Worm (Caenorhabditis elegans) whole organism, mixed stage, embryonic: ENCODE results near the gene chil-18.
"Not testable (repeated sequence)": the region's sequence is repeated elsewhere in the genome, so short reads cannot be mapped to it uniquely, and the experiment has no call there.

Experiments used
- M03D4.4 ChIP-seq: sonication (generic microtip); optimal IDR thresholded peaks from 2 replicates; lab custom pipeline; 2017; ENCODE audit warnings: mild to moderate bottlenecking, missing genetic modification characterization, missing compliant biosample characterization
- bed-3 ChIP-seq: fragments of 200-800 bp; sonication (Bioruptor generic); optimal IDR thresholded peaks from 3 replicates; lab custom pipeline; 2018; ENCODE audit warnings: mild to moderate bottlenecking, missing genetic modification characterization, moderate library complexity, missing compliant biosample characterization
- blmp-1 ChIP-seq: fragments of 150-350 bp; optimal IDR thresholded peaks from 2 replicates; lab custom pipeline; 2014; ENCODE audit warnings: missing biosample characterization, missing genetic modification characterization
- ceh-83 ChIP-seq: fragments of 200-800 bp; sonication (Bioruptor generic); optimal IDR thresholded peaks from 2 replicates; lab custom pipeline; 2018; ENCODE audit warnings: mild to moderate bottlenecking, missing genetic modification characterization, missing compliant biosample characterization
- ces-1 ChIP-seq: fragments of 150-350 bp; optimal IDR thresholded peaks from 2 replicates; lab custom pipeline; 2014; ENCODE audit warnings: missing biosample characterization, missing genetic modification reagents, missing genetic modification characterization
- cnd-1 ChIP-seq: fragments of 200-800 bp; sonication (Bioruptor generic); optimal IDR thresholded peaks from 2 replicates; lab custom pipeline; 2018; ENCODE audit warnings: mild to moderate bottlenecking, missing genetic modification characterization, missing compliant biosample characterization
- elt-1 ChIP-seq: sonication (generic microtip); optimal IDR thresholded peaks from 2 replicates; lab custom pipeline; 2017; ENCODE audit warnings: missing genetic modification characterization, mild to moderate bottlenecking, missing compliant biosample characterization, antibody characterized with exemption, moderate library complexity, borderline replicate concordance; ENCODE audit not compliant: insufficient read depth
- flh-1 ChIP-seq: fragments of 200-800 bp; sonication (Bioruptor generic); optimal IDR thresholded peaks from 2 replicates; lab custom pipeline; 2018; ENCODE audit warnings: mild to moderate bottlenecking, missing genetic modification characterization, moderate library complexity, missing compliant biosample characterization
- hlh-1 ChIP-seq: fragments of 150-350 bp; optimal IDR thresholded peaks from 2 replicates; lab custom pipeline; 2014; ENCODE audit warnings: missing biosample characterization, missing genetic modification reagents, missing genetic modification characterization
- lin-32 ChIP-seq: fragments of 200-800 bp; sonication (Bioruptor generic); optimal IDR thresholded peaks from 2 replicates; lab custom pipeline; 2018; ENCODE audit warnings: mild to moderate bottlenecking, missing genetic modification characterization, missing compliant biosample characterization
- lsy-2 ChIP-seq: fragments of 150-350 bp; optimal IDR thresholded peaks from 2 replicates; lab custom pipeline; 2014; ENCODE audit warnings: missing biosample characterization, missing genetic modification characterization
- mep-1 ChIP-seq: fragments of 150-350 bp; optimal IDR thresholded peaks from 2 replicates; lab custom pipeline; 2017; ENCODE audit warnings: missing biosample characterization, missing genetic modification reagents, missing genetic modification characterization, inconsistent platforms
- mls-2 ChIP-seq: sonication (generic microtip); optimal IDR thresholded peaks from 2 replicates; lab custom pipeline; 2016; ENCODE audit warnings: mild to moderate bottlenecking, missing genetic modification characterization, moderate library complexity, missing compliant biosample characterization
- nhr-2 ChIP-seq: fragments of 150-350 bp; optimal IDR thresholded peaks from 2 replicates; lab custom pipeline; 2014; ENCODE audit warnings: missing biosample characterization, missing genetic modification characterization
- nhr-237 ChIP-seq: fragments of 150-350 bp; optimal IDR thresholded peaks from 2 replicates; lab custom pipeline; 2014; ENCODE audit warnings: missing biosample characterization, missing genetic modification characterization
- nhr-28 ChIP-seq: fragments of 150-350 bp; optimal IDR thresholded peaks from 2 replicates; lab custom pipeline; 2014; ENCODE audit warnings: missing biosample characterization, missing genetic modification characterization
- nhr-76 ChIP-seq: sonication (generic microtip); optimal IDR thresholded peaks from 2 replicates; lab custom pipeline; 2017; ENCODE audit warnings: missing biosample characterization, missing genetic modification characterization
- sem-2 ChIP-seq: fragments of 200-800 bp; sonication (Bioruptor generic); optimal IDR thresholded peaks from 2 replicates; lab custom pipeline; 2018; ENCODE audit warnings: mild to moderate bottlenecking, missing genetic modification characterization, missing compliant biosample characterization
- snpc-4 ChIP-seq: fragments of 150-350 bp; optimal IDR thresholded peaks from 2 replicates; lab custom pipeline; 2014; ENCODE audit warnings: missing biosample characterization, missing genetic modification characterization
- sptf-1 ChIP-seq: sonication (generic microtip); optimal IDR thresholded peaks from 2 replicates; lab custom pipeline; 2017; ENCODE audit warnings: mild to moderate bottlenecking, missing genetic modification characterization, moderate library complexity, missing compliant biosample characterization
- unc-120 ChIP-seq: sonication (generic microtip); optimal IDR thresholded peaks from 2 replicates; lab custom pipeline; 2017; ENCODE audit warnings: missing genetic modification characterization, missing compliant biosample characterization; ENCODE audit not compliant: poor library complexity, severe bottlenecking
- unc-39 ChIP-seq: fragments of 150-350 bp; optimal IDR thresholded peaks from 2 replicates; lab custom pipeline; 2014; ENCODE audit warnings: missing biosample characterization, missing genetic modification characterization
- unc-62 ChIP-seq: fragments of 150-350 bp; optimal IDR thresholded peaks from 2 replicates; lab custom pipeline; 2014; ENCODE audit warnings: missing biosample characterization, missing genetic modification reagents, missing genetic modification characterization
- zip-8 ChIP-seq: fragments of 150-350 bp; optimal IDR thresholded peaks from 2 replicates; lab custom pipeline; 2014; ENCODE audit warnings: missing biosample characterization, missing genetic modification characterization

Gene chil-18

ce11 chrII:9459462-9459861 lies 11.4 kb downstream of the chil-18 start, which contains the start of gene R09D1.14:
Gene R09D1.14, minus strand, starts transcription at chrII:9459562.
- TF ChIP-seq ceh-83, bed-3, lin-32 (GFP tag; lab: Kevin White, UChicago): not testable (repeated sequence)

- TF ChIP-seq blmp-1 (tag; lab: Kevin White, UChicago); lin-32 (GFP tag; lab: Kevin White, UChicago); snpc-4 (tag; lab: Kevin White, UChicago): not testable (repeated sequence)
Observed at ce11 chrII:9461881-9462280, 13.8 kb downstream of the chil-18 start, which contains the start of gene chil-21. Gene chil-21, minus strand, starts transcription at chrII:9461981.

ce11 chrII:9466095-9466494 lies 18.0 kb downstream of the chil-18 start, which contains the start of gene chil-22:
Gene chil-22, minus strand, starts transcription at chrII:9466195.
- no peak for TF ChIP-seq mls-2 (tag; lab: Kevin White, UChicago)
- no peak for TF ChIP-seq unc-120 (tag; lab: Kevin White, UChicago)
- TF ChIP-seq M03D4.4, result no peak
- no peak for TF ChIP-seq unc-39 (tag; lab: Kevin White, UChicago)
- no peak for TF ChIP-seq lin-32 (GFP tag; lab: Kevin White, UChicago)
- no peak for TF ChIP-seq elt-1 (tag; lab: Kevin White, UChicago)
- no peak for TF ChIP-seq ceh-83 (GFP tag; lab: Kevin White, UChicago)
- no peak for TF ChIP-seq cnd-1 (tag; lab: Kevin White, UChicago)
- TF ChIP-seq hlh-1 (tag; lab: Kevin White, UChicago), result no peak
- TF ChIP-seq nhr-237, result no peak
- TF ChIP-seq zip-8 (tag; lab: Kevin White, UChicago), result no peak
- no peak for TF ChIP-seq nhr-76 (tag; lab: Kevin White, UChicago)

DNA sequence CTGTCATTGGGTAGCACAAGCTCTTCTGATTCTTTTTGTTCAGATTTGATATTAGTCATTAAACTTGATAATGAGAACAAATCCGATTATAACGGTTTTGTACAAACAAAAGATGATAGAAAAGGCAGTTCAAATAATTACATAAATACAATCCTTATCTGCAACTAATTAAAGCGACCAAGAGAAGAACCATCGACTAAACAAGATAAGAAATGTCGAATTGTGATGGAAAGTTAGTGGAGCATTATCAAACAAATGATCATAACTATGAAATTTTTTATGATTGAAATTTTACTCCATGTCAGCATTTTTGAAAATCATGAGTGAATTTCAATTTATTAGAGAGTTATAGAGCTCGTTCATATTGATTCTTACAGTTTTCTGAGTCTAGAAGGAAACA lies 20.3 kb downstream of the chil-18 start, which contains the start of gene chil-23:
Gene chil-23, minus strand, starts transcription at position 198 of the 400 bp plus-strand sequence.
- TF ChIP-seq M03D4.4, result no peak

DNA sequence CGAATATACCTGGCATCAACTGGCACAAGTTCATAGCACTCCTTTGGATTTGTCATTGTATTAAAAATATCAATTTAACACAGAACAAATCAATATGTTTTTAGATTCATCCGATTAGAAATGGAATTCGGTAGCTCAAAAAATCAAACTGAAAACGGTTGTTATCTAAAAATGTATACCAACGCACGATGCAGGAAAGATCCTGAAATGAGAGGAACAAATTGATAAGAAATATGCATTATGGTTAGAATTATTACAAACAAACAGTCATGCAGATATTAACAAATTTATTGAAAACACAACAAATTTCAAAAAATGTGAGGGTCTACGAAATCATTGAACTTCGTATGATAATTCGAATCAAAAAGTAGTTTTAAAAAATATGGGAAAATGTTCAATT lies 22.0 kb downstream of the chil-18 start, which contains the start of gene T19H5.6:
Gene T19H5.6, minus strand, starts transcription at position 195 of the 400 bp plus-strand sequence.
- TF ChIP-seq hlh-1 (tag; lab: Kevin White, UChicago), result no peak
- no peak for TF ChIP-seq lsy-2 (tag; lab: Kevin White, UChicago)
- no peak for TF ChIP-seq sem-2 (GFP tag; lab: Kevin White, UChicago)
- no peak for TF ChIP-seq cnd-1 (tag; lab: Kevin White, UChicago)

- TF ChIP-seq mep-1 (tag; lab: Kevin White, UChicago) (no peak), sptf-1 (tag; lab: Kevin White, UChicago) (no peak), unc-62 (GFP tag; lab: Kevin White, UChicago) (no peak), ceh-83 (GFP tag; lab: Kevin White, UChicago) (no peak), bed-3 (GFP tag; lab: Kevin White, UChicago) (no peak), flh-1 (GFP tag; lab: Kevin White, UChicago) (no peak)
Observed at ce11 chrII:9474367-9475105, 26.5 kb downstream of the chil-18 start, which contains the start of the genes chil-25 and chil-26. Gene chil-25, minus strand, starts transcription at chrII:9474467. Gene chil-26, plus strand, starts transcription at chrII:9475055.

DNA sequence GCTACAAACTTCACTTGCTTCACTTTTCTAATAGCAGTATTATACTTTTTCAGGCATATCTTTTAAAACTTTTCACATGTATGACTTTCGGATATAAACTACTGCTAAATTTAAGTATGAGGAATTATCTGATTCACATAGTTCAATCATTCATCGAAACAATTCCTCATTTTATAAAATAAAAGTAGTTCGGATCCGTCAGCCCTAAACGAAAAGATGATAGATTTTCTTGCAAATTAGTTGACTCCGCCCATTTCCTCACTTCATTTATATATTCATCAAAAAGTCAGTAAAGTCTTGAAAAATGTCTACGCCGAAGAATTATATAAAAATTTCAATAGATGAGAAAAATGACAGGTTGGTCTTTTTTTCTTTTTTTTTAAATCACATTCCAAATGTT lies 29.5 kb downstream of the chil-18 start, which contains the start of gene chil-27:
Gene chil-27, plus strand, starts transcription at position 301 of the 400 bp plus-strand sequence.
- TF ChIP-seq lin-32 (GFP tag; lab: Kevin White, UChicago) (no peak), nhr-2 (tag; lab: Kevin White, UChicago) (no peak), nhr-28 (tag; lab: Kevin White, UChicago) (no peak), elt-1 (tag; lab: Kevin White, UChicago) (no peak), cnd-1 (tag; lab: Kevin White, UChicago) (no peak), blmp-1 (tag; lab: Kevin White, UChicago) (no peak), zip-8 (tag; lab: Kevin White, UChicago) (no peak), ces-1 (no peak), snpc-4 (tag; lab: Kevin White, UChicago) (no peak)
